Worm (Caenorhabditis elegans): ENCODE measurements around the gene C39B10.7.

Gene C39B10.7

DNA sequence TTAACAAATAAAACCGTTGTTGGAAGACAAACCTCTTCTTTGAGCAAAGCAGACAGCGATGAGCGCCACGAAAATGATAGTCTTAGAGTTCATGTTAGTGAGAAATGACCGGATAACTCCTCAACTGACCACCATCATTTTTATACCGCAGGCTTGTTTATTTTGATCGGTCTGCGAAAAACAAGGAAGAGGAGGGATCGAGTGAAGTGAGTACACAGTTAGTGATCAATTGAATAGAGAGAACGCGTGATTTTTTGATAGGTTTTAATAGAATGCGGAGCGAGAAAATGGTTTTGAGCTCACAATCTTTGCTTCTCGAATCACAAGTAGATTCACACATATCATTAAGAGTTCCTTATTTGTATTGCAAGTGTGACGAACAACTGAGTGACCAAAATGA is 44.6 kb downstream of the C39B10.7 start, which contains the start of gene F14F3.4:
TSS of gene F14F3.4 (minus strand) at position 101 of the 400 bp plus-strand sequence.
- TF ChIP-seq hlh-6 (tag; optimal IDR thresholded peaks at IDR 0.05) (no peak), npax-4 (tag; optimal IDR thresholded peaks at IDR 0.05) (no peak), ahr-1 (tag; optimal IDR thresholded peaks at IDR 0.05) (no peak), gmeb-2 (tag; optimal IDR thresholded peaks at IDR 0.05) (no peak), ceh-18 (tag; optimal IDR thresholded peaks at IDR 0.05) (no peak), T23F11.4 (GFP tag; optimal IDR thresholded peaks at IDR 0.05) (no peak), nhr-11 (tag; optimal IDR thresholded peaks at IDR 0.05) (no peak), sox-4 (tag; optimal IDR thresholded peaks at IDR 0.05) (no peak), ceh-30 (tag; optimal IDR thresholded peaks at IDR 0.05) (no peak), ref-2 (tag; optimal IDR thresholded peaks at IDR 0.05) (no peak), K09A11.1 (tag; optimal IDR thresholded peaks at IDR 0.05; ENCODE audit: insufficient read depth) (no peak)

DNA sequence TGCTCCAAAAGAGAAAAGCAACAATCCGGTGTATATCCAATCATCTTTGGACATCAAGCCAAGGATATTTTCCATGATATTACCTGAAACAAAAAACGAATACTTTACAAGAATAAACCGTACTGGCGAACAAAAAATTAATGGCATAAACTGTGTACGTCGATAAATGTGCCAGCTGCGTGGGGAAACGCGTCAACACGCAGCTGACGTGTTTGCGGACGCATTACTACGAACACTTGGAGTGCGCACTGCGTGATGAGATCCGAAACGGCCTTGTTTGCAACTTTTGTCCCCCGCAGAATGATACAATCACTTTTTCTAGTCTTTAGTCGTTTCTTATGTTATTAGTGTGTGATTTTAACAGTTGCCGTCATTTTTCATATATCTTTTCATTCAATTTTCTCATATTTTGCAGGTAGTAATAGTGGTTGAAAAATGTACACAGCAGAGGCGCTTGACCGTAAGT is 47.8 kb downstream of the C39B10.7 start, which contains the start of the genes mboa-7 and git-1:
TSS of gene mboa-7 (minus strand) at position 83 of the 466 bp plus-strand sequence.
TSS of gene git-1 (plus strand) at position 416 of the 466 bp plus-strand sequence.
- TF ChIP-seq gmeb-2 (tag; optimal IDR thresholded peaks at IDR 0.05) (no peak), rnt-1 (tag; optimal IDR thresholded peaks at IDR 0.05) (no peak), lin-11 (tag; optimal IDR thresholded peaks at IDR 0.05) (no peak), lim-6 (tag; optimal IDR thresholded peaks at IDR 0.05) (no peak), fkh-10 (GFP tag; optimal IDR thresholded peaks at IDR 0.05) (no peak), mec-3 (tag; optimal IDR thresholded peaks at IDR 0.05; ENCODE audit: borderline replicate concordance) (no peak), madf-2 (tag; optimal IDR thresholded peaks at IDR 0.05) (peak; percentile 12), unc-3 (GFP tag; conservative IDR thresholded peaks at IDR 0.05) (no peak), unc-3 (tag; optimal IDR thresholded peaks at IDR 0.05) (no peak), C08G9.2 (tag; optimal IDR thresholded peaks at IDR 0.05) (no peak), Y22D7AL.16 (tag; optimal IDR thresholded peaks at IDR 0.05) (no peak), che-1 (tag; optimal IDR thresholded peaks at IDR 0.05) (peak; percentile 12), elt-2 (tag; optimal IDR thresholded peaks at IDR 0.05) (peak; percentile 33), pha-2 (tag; optimal IDR thresholded peaks at IDR 0.05) (peak; percentile 20), pha-4 (tag; optimal IDR thresholded peaks at IDR 0.05) (no peak), tbx-7 (tag; optimal IDR thresholded peaks at IDR 0.05) (no peak), ahr-1 (tag; optimal IDR thresholded peaks at IDR 0.05) (no peak), ceh-30 (tag; optimal IDR thresholded peaks at IDR 0.05) (no peak), sox-2 (GFP tag; IDR thresholded peaks at IDR 0.05) (no peak), ceh-22 (tag; optimal IDR thresholded peaks at IDR 0.05) (no peak), ceh-19 (GFP tag; optimal IDR thresholded peaks at IDR 0.05) (no peak), ceh-48 (tag; optimal IDR thresholded peaks at IDR 0.05) (peak; percentile 33), pat-9 (tag; optimal IDR thresholded peaks at IDR 0.05) (peak; percentile 53), ceh-45 (GFP tag; IDR thresholded peaks at IDR 0.05) (no peak), sox-4 (tag; optimal IDR thresholded peaks at IDR 0.05) (no peak), hlh-15 (tag; optimal IDR thresholded peaks at IDR 0.05) (no peak), ama-1 (optimal IDR thresholded peaks at IDR 0.05) (no peak), pax-1 (tag; optimal IDR thresholded peaks at IDR 0.05) (no peak), ttx-3 (tag; optimal IDR thresholded peaks at IDR 0.05) (no peak), ceh-34 (tag; optimal IDR thresholded peaks at IDR 0.05) (no peak), ceh-31 (tag; optimal IDR thresholded peaks at IDR 0.05) (peak; percentile 43), ceh-9 (tag; optimal IDR thresholded peaks at IDR 0.05) (no peak), zip-5 (tag; optimal IDR thresholded peaks at IDR 0.05) (no peak), T23F11.4 (GFP tag; optimal IDR thresholded peaks at IDR 0.05) (no peak), fkh-6 (tag; optimal IDR thresholded peaks at IDR 0.05) (no peak), ceh-14 (tag; optimal IDR thresholded peaks at IDR 0.05) (no peak), ztf-16 (tag; optimal IDR thresholded peaks at IDR 0.05) (no peak), nhr-232 (tag; optimal IDR thresholded peaks at IDR 0.05) (peak; percentile 14), dmd-4 (tag; optimal IDR thresholded peaks at IDR 0.05; ENCODE audit: borderline replicate concordance) (no peak), hlh-30 (tag; optimal IDR thresholded peaks at IDR 0.05; ENCODE audit: insufficient read depth) (no peak), F13H6.1 (tag; optimal IDR thresholded peaks at IDR 0.05) (no peak), syd-9 (tag; optimal IDR thresholded peaks at IDR 0.05) (no peak), ceh-18 (tag; optimal IDR thresholded peaks at IDR 0.05) (peak; percentile 31), ref-2 (tag; optimal IDR thresholded peaks at IDR 0.05) (no peak), K09A11.1 (tag; optimal IDR thresholded peaks at IDR 0.05; ENCODE audit: insufficient read depth) (no peak), hlh-13 (GFP tag; optimal IDR thresholded peaks at IDR 0.05) (no peak), tbx-2 (tag; optimal IDR thresholded peaks at IDR 0.05) (peak; percentile 55), ets-4 (tag; optimal IDR thresholded peaks at IDR 0.05) (no peak)
